Fruit fly (Drosophila melanogaster) whole organism, wandering third instar larva: ENCODE measurements around the gene Spn28Da.
A peak's percentile ranks its signal among the peaks of the same experiment; 100 is the strongest.

ENCODE experiments used
- Abd-B ChIP-seq: fragments of >200 bp; optimal IDR thresholded peaks from 2 replicates; lab custom pipeline; 2017; ENCODE audit warnings: missing biosample characterization, missing genetic modification characterization
- CG32264 ChIP-seq: fragments of 200-800 bp; sonication (Bioruptor generic); optimal IDR thresholded peaks from 2 replicates; lab custom pipeline; 2016; ENCODE audit warnings: missing biosample characterization, missing genetic modification characterization
- CG9705 ChIP-seq: fragments of 200-800 bp; sonication (Bioruptor generic); optimal IDR thresholded peaks from 2 replicates; lab custom pipeline; 2018; ENCODE audit warnings: missing biosample characterization, mild to moderate bottlenecking, missing genetic modification characterization
- Dfd ChIP-seq: fragments of >200 bp; optimal IDR thresholded peaks from 2 replicates; lab custom pipeline; 2017; ENCODE audit warnings: missing biosample characterization, missing genetic modification characterization
- Dif ChIP-seq: fragments of 200-275, 200-300 bp; sonication (Bioruptor generic); optimal IDR thresholded peaks from 2 replicates; lab custom pipeline; 2018; ENCODE audit warnings: missing biosample characterization, missing genetic modification characterization; ENCODE audit not compliant: partially characterized antibody
- GATAd ChIP-seq: sonication (Bioruptor generic); optimal IDR thresholded peaks from 2 replicates; lab custom pipeline; 2016; ENCODE audit warnings: missing biosample characterization, missing genetic modification characterization
- HLH106 ChIP-seq: fragments of 200-800 bp; optimal IDR thresholded peaks from 3 replicates; lab custom pipeline; 2019; ENCODE audit warnings: missing biosample characterization, mild to moderate bottlenecking, missing genetic modification characterization, moderate library complexity
- Hr83 ChIP-seq: fragments of 200-300 bp; sonication (Bioruptor generic); optimal IDR thresholded peaks from 2 replicates; lab custom pipeline; 2016; ENCODE audit warnings: missing biosample characterization, mild to moderate bottlenecking, missing genetic modification characterization, moderate library complexity; ENCODE audit not compliant: poor library complexity, severe bottlenecking
- Jra ChIP-seq: sonication (Bioruptor generic); optimal IDR thresholded peaks from 2 replicates; lab custom pipeline; 2016; ENCODE audit warnings: missing biosample characterization, missing genetic modification characterization
- Mio ChIP-seq: sonication (Bioruptor generic); optimal IDR thresholded peaks from 2 replicates; lab custom pipeline; 2016; ENCODE audit warnings: missing biosample characterization, missing genetic modification characterization
- Myc ChIP-seq: fragments of >200 bp; optimal IDR thresholded peaks from 2 replicates; lab custom pipeline; 2017
- N ChIP-seq: fragments of >200 bp; optimal IDR thresholded peaks from 2 replicates; lab custom pipeline; 2018; ENCODE audit warnings: missing biosample characterization, missing external identifiers, missing genetic modification characterization
- OdsH ChIP-seq: fragments of 200-800 bp; sonication (Bioruptor generic); optimal IDR thresholded peaks from 2 replicates; lab custom pipeline; 2016; ENCODE audit warnings: missing biosample characterization, mild to moderate bottlenecking, missing genetic modification characterization
- Rel ChIP-seq, 2 experiments: fragments of 200-800 bp; sonication (Bioruptor generic) in 1 of 2; optimal IDR thresholded peaks; 2 replicates in 1 of 2; 3 replicates in 1 of 2; lab custom pipeline; 2016 to 2019; ENCODE audit warnings: mild to moderate bottlenecking in 2 of 2, missing biosample characterization in 2 of 2, missing genetic modification characterization in 2 of 2, moderate library complexity in 1 of 2
- Sp1 ChIP-seq: fragments of 200-800 bp; sonication (Bioruptor generic); optimal IDR thresholded peaks from 3 replicates; lab custom pipeline; 2019; ENCODE audit warnings: missing biosample characterization, mild to moderate bottlenecking, missing genetic modification characterization, moderate library complexity
- Vsx2 ChIP-seq: fragments of 200-300, 225-300 bp; sonication (Bioruptor generic); optimal IDR thresholded peaks from 2 replicates; lab custom pipeline; 2018; ENCODE audit warnings: missing biosample characterization, missing genetic modification characterization; ENCODE audit not compliant: partially characterized antibody
- br ChIP-seq: fragments of 200-800 bp; sonication (Bioruptor generic); optimal IDR thresholded peaks from 2 replicates; lab custom pipeline; 2016; ENCODE audit warnings: missing biosample characterization, missing genetic modification characterization
- brk ChIP-seq: fragments of 200-800 bp; sonication (Bioruptor generic); optimal IDR thresholded peaks from 2 replicates; lab custom pipeline; 2016; ENCODE audit warnings: missing biosample characterization, mild to moderate bottlenecking, missing genetic modification characterization
- dl ChIP-seq, 2 experiments: fragments of 175-275, 200-275 bp in 1 of 2; fragments of 200-275 bp in 1 of 2; sonication (Bioruptor generic); optimal IDR thresholded peaks; lab custom pipeline; 2018; ENCODE audit warnings: mild to moderate bottlenecking in 2 of 2, missing biosample characterization in 2 of 2, missing genetic modification characterization in 2 of 2, moderate library complexity in 2 of 2; ENCODE audit not compliant: partially characterized antibody in 2 of 2, insufficient read depth in 1 of 2
- dmrt93B ChIP-seq: fragments of 200-800 bp; sonication (Bioruptor generic); optimal IDR thresholded peaks from 2 replicates; lab custom pipeline; 2018; ENCODE audit warnings: missing biosample characterization, mild to moderate bottlenecking, missing genetic modification characterization
- dsf ChIP-seq: sonication (Bioruptor generic); optimal IDR thresholded peaks from 2 replicates; lab custom pipeline; 2016; ENCODE audit warnings: missing biosample characterization, missing genetic modification characterization, borderline replicate concordance
- ey ChIP-seq: fragments of 200-800 bp; sonication (Bioruptor generic); optimal IDR thresholded peaks from 2 replicates; lab custom pipeline; 2016; ENCODE audit warnings: missing biosample characterization, missing genetic modification characterization
- foxo ChIP-seq, 2 experiments: fragments of 200-800 bp; sonication (Bioruptor generic); optimal IDR thresholded peaks; 2 replicates in 1 of 2; 3 replicates in 1 of 2; lab custom pipeline; 2016 to 2017; ENCODE audit warnings: missing biosample characterization in 2 of 2, missing genetic modification characterization in 2 of 2
- fru ChIP-seq: fragments of 200-800 bp; sonication (Bioruptor generic); optimal IDR thresholded peaks from 3 replicates; lab custom pipeline; 2016; ENCODE audit warnings: missing biosample characterization, mild to moderate bottlenecking, missing genetic modification characterization
- h ChIP-seq: fragments of 200-800 bp; sonication (Bioruptor generic); optimal IDR thresholded peaks from 3 replicates; lab custom pipeline; 2016; ENCODE audit warnings: missing biosample characterization, mild to moderate bottlenecking, missing genetic modification characterization
- jim ChIP-seq: fragments of 175-275, 200-325 bp; sonication (Bioruptor generic); optimal IDR thresholded peaks from 2 replicates; lab custom pipeline; 2016; ENCODE audit warnings: missing biosample characterization, mild to moderate bottlenecking, missing genetic modification characterization
- lola ChIP-seq: fragments of >200 bp; optimal IDR thresholded peaks from 2 replicates; lab custom pipeline; 2017; ENCODE audit warnings: missing biosample characterization, missing genetic modification characterization
- pan ChIP-seq: fragments of >200 bp; optimal IDR thresholded peaks from 2 replicates; lab custom pipeline; 2017
- psq ChIP-seq: fragments of 200-800 bp; sonication (Bioruptor generic); optimal IDR thresholded peaks from 3 replicates; lab custom pipeline; 2017; ENCODE audit warnings: missing biosample characterization, mild to moderate bottlenecking, missing genetic modification characterization, moderate library complexity
- rgr ChIP-seq: fragments of 200-800 bp; sonication (Bioruptor generic); optimal IDR thresholded peaks from 3 replicates; lab custom pipeline; 2016; ENCODE audit warnings: missing biosample characterization, mild to moderate bottlenecking, missing genetic modification characterization
- sage ChIP-seq: fragments of 200-800 bp; sonication (Bioruptor generic); optimal IDR thresholded peaks from 2 replicates; lab custom pipeline; 2016; ENCODE audit warnings: missing biosample characterization, mild to moderate bottlenecking, missing genetic modification characterization
- sv ChIP-seq: fragments of 200-800 bp; sonication (Bioruptor generic); optimal IDR thresholded peaks from 3 replicates; lab custom pipeline; 2016; ENCODE audit warnings: missing biosample characterization, missing genetic modification characterization
- tai ChIP-seq: sonication (Bioruptor generic); optimal IDR thresholded peaks from 2 replicates; lab custom pipeline; 2016; ENCODE audit warnings: missing biosample characterization, missing genetic modification characterization
- usp ChIP-seq: fragments of >200 bp; optimal IDR thresholded peaks from 2 replicates; lab custom pipeline; 2017; ENCODE audit warnings: missing biosample characterization, missing genetic modification characterization
- woc ChIP-seq: sonication (Bioruptor generic); optimal IDR thresholded peaks from 2 replicates; lab custom pipeline; 2016; ENCODE audit warnings: missing biosample characterization, mild to moderate bottlenecking, missing genetic modification characterization

Spn28Da gene

DNA sequence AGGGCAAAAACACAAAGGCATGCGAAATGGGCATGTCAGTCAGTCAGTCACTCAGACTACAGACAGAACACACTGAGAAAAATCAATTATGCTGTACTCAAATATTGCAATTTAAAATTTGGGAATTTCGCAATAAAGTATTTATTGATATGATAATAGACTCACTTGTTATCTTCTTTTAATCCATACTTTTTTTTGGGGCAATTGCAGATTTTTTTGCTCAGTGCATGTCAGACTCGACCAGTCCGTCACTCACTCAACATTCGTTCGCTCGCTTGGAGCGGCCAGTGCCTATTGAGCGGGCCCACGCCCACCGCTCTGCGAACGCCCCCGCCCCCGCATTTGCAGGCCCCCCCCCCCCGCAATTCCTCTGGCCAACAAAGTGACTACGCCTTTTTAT, 27.4 kb upstream of the Spn28Da start (continued):
- TF ChIP-seq Vsx2 (GFP tag; lab: Kevin White, UChicago) (no peak), CG9705 (GFP tag; lab: Kevin White, UChicago) (peak; percentile 55), Rel (GFP tag; optimal IDR thresholded peaks at IDR 0.05; lab: Kevin White, UChicago) (no peak), Rel (tag; optimal IDR thresholded peaks at IDR 0.05; lab: Kevin White, UChicago) (peak; percentile 83), OdsH (peak; percentile 93), sage (GFP tag; lab: Kevin White, UChicago) (no peak), Dif (GFP tag; lab: Kevin White, UChicago) (no peak), br (GFP tag; lab: Kevin White, UChicago) (peak; percentile 94), fru (peak; percentile 94), Sp1 (peak; percentile 94), tai (peak; percentile 85), N (GFP tag; lab: Kevin White, UChicago) (no peak), h (GFP tag; lab: Kevin White, UChicago) (peak; percentile 81), pan (lab: Kevin White, UChicago) (no peak), Dfd (no peak), dsf (GFP tag; lab: Kevin White, UChicago) (peak; percentile 70), psq (peak; percentile 91)
- TF ChIP-seq, all 38 proteins: peak for 24

DNA sequence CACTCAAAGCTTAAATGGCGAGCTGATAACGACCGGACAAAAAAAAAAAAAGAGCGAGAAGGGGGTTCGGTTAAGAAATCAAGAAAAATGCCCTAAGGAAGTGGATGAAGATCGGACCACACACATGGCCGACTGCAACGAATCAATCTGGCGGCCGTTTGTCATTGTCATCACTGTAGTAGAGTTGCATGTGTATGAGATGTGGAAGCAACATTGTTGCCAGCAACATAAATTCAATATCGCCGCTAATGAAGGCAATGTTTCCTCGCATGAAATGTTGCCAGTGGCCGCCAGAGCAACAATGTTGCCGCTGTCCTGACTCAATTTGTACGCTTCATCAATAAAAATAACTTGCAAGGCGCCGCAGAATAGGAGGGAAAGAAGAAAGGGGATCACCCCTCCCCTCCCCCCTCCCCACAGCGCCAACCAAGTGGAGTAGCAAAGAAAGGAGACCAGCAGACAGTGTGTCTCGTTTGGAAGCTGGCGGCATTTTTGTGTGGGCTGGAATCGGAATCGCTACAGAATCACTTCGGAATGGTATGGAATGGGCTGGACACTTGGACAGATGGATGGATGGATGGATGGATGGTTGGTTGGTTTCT, 26.1 kb upstream of the Spn28Da start:
- TF ChIP-seq Dif (GFP tag; lab: Kevin White, UChicago) (no peak), GATAd (GFP tag; lab: Kevin White, UChicago) (no peak), Sp1 (no peak), rgr (GFP tag; lab: Kevin White, UChicago) (peak; percentile 22), woc (GFP tag; lab: Kevin White, UChicago) (no peak), CG9705 (GFP tag; lab: Kevin White, UChicago) (no peak), psq (peak; percentile 7), tai (no peak), dl (GFP tag; optimal IDR thresholded peaks at IDR 0.05; lab: Kevin White, UChicago; ENCODE audit: insufficient read depth in 1 of 2, partially characterized antibody in 2 of 2) (no peak), Jra (GFP tag; lab: Kevin White, UChicago) (no peak), fru (no peak), Dfd (peak; percentile 61), Abd-B (GFP tag; lab: Kevin White, UChicago) (no peak), Myc (lab: Kevin White, UChicago) (no peak), sage (GFP tag; lab: Kevin White, UChicago) (no peak), Vsx2 (GFP tag; lab: Kevin White, UChicago) (no peak), HLH106 (tag; lab: Kevin White, UChicago) (no peak), ey (GFP tag; lab: Kevin White, UChicago) (no peak), foxo (GFP tag; optimal IDR thresholded peaks at IDR 0.05; lab: Kevin White, UChicago) (peak in 1 of 2 experiments; percentile 18), br (GFP tag; lab: Kevin White, UChicago) (no peak), dsf (GFP tag; lab: Kevin White, UChicago) (no peak), usp (GFP tag; lab: Kevin White, UChicago) (no peak)

dm6 chr2L:7912878-7913277, 23.9 kb upstream of the Spn28Da start:
- TF ChIP-seq pan (lab: Kevin White, UChicago) = no peak

DNA sequence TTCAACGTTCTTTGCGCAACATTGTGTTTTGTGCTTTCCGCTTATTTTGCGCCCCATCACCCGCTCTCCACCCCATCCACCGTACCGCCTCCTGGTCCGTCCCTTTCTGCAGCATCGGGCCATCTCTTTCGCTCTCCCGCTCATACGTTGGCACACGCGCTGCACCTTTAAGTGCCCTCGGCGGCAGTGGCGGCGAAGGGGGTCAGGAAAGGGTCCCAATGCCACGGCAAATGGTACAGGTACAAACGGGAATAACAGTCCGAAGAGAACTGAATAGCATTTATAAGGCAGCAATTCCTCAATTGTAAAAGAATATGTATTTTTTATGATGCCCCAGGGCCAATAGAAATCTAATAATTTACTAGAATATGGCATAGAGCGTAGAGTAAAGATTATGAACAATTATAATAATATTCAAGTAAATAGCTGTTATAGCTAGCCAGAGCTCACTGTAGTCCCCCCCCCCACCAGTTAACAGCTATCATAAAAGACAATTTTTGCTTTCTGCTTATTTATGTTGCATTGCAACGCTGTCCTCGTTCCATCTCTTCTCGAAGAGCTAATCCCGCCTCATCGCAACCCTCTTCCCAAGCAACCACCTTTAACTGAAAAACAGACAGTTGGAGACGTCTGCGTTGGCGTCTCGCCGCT, 22.4 kb upstream of the Spn28Da start:
- TF ChIP-seq Abd-B (GFP tag; lab: Kevin White, UChicago) (no peak), dl (GFP tag; optimal IDR thresholded peaks at IDR 0.05; lab: Kevin White, UChicago; ENCODE audit: insufficient read depth in 1 of 2, partially characterized antibody in 2 of 2) (peak in 1 of 2 experiments; percentile 8), Dfd (peak; percentile 58), tai (no peak), psq (peak; percentile 56), sage (GFP tag; lab: Kevin White, UChicago) (no peak), pan (lab: Kevin White, UChicago) (no peak), h (GFP tag; lab: Kevin White, UChicago) (peak; percentile 18), br (GFP tag; lab: Kevin White, UChicago) (peak; percentile 29), woc (GFP tag; lab: Kevin White, UChicago) (peak; percentile 27), Myc (lab: Kevin White, UChicago) (no peak), fru (peak; percentile 58), jim (no peak), Rel (GFP tag; optimal IDR thresholded peaks at IDR 0.05; lab: Kevin White, UChicago) (no peak), Rel (tag; optimal IDR thresholded peaks at IDR 0.05; lab: Kevin White, UChicago) (peak; percentile 20), Hr83 (peak; percentile 39), CG9705 (GFP tag; lab: Kevin White, UChicago) (no peak), N (GFP tag; lab: Kevin White, UChicago) (no peak), Vsx2 (GFP tag; lab: Kevin White, UChicago) (peak; percentile 83), HLH106 (tag; lab: Kevin White, UChicago) (peak; percentile 14), Jra (GFP tag; lab: Kevin White, UChicago) (no peak), sv (GFP tag; lab: Kevin White, UChicago) (no peak), foxo (GFP tag; optimal IDR thresholded peaks at IDR 0.05; lab: Kevin White, UChicago) (peak in 1 of 2 experiments; percentile 53), brk (GFP tag; lab: Kevin White, UChicago) (no peak), OdsH (peak; percentile 6), rgr (GFP tag; lab: Kevin White, UChicago) (peak; percentile 13), Dif (GFP tag; lab: Kevin White, UChicago) (peak; percentile 8), CG32264 (GFP tag; lab: Kevin White, UChicago) (no peak), dmrt93B (GFP tag; lab: Kevin White, UChicago) (no peak), ey (GFP tag; lab: Kevin White, UChicago) (peak; percentile 37), Sp1 (peak; percentile 50), lola (no peak), Mio (GFP tag; lab: Kevin White, UChicago) (no peak)
